Worm (Caenorhabditis elegans) whole organism, mixed stage, embryonic: ENCODE measurements around the gene usip-1.

Source experiments
- M03D4.4 ChIP-seq: sonication (generic microtip); optimal IDR thresholded peaks from 2 replicates; lab custom pipeline; 2017; ENCODE audit warnings: mild to moderate bottlenecking, missing genetic modification characterization, missing compliant biosample characterization
- blmp-1 ChIP-seq: fragments of 150-350 bp; optimal IDR thresholded peaks from 2 replicates; lab custom pipeline; 2014; ENCODE audit warnings: missing biosample characterization, missing genetic modification characterization
- ceh-39 ChIP-seq: fragments of 150-350 bp; optimal IDR thresholded peaks from 2 replicates; lab custom pipeline; 2014; ENCODE audit warnings: missing biosample characterization, missing genetic modification characterization
- ceh-43 ChIP-seq: fragments of 200-800 bp; sonication (Bioruptor generic); optimal IDR thresholded peaks from 2 replicates; lab custom pipeline; 2018; ENCODE audit warnings: mild to moderate bottlenecking, missing genetic modification characterization, moderate library complexity, missing compliant biosample characterization
- ceh-83 ChIP-seq: fragments of 200-800 bp; sonication (Bioruptor generic); optimal IDR thresholded peaks from 2 replicates; lab custom pipeline; 2018; ENCODE audit warnings: mild to moderate bottlenecking, missing genetic modification characterization, missing compliant biosample characterization
- ces-1 ChIP-seq: fragments of 150-350 bp; optimal IDR thresholded peaks from 2 replicates; lab custom pipeline; 2014; ENCODE audit warnings: missing biosample characterization, missing genetic modification reagents, missing genetic modification characterization
- cnd-1 ChIP-seq: fragments of 200-800 bp; sonication (Bioruptor generic); optimal IDR thresholded peaks from 2 replicates; lab custom pipeline; 2018; ENCODE audit warnings: mild to moderate bottlenecking, missing genetic modification characterization, missing compliant biosample characterization
- drap-1 ChIP-seq: fragments of 200-800 bp; sonication (Bioruptor generic); optimal IDR thresholded peaks from 3 replicates; lab custom pipeline; 2018; ENCODE audit warnings: mild to moderate bottlenecking, missing genetic modification characterization, missing compliant biosample characterization
- elt-1 ChIP-seq: sonication (generic microtip); optimal IDR thresholded peaks from 2 replicates; lab custom pipeline; 2017; ENCODE audit warnings: missing genetic modification characterization, mild to moderate bottlenecking, missing compliant biosample characterization, antibody characterized with exemption, moderate library complexity, borderline replicate concordance; ENCODE audit not compliant: insufficient read depth
- elt-3 ChIP-seq: fragments of 150-350 bp; optimal IDR thresholded peaks from 2 replicates; lab custom pipeline; 2014; ENCODE audit warnings: missing biosample characterization, missing genetic modification characterization
- flh-1 ChIP-seq: fragments of 200-800 bp; sonication (Bioruptor generic); optimal IDR thresholded peaks from 2 replicates; lab custom pipeline; 2018; ENCODE audit warnings: mild to moderate bottlenecking, missing genetic modification characterization, moderate library complexity, missing compliant biosample characterization
- ham-2 ChIP-seq: fragments of 200-800 bp; sonication (Bioruptor generic); optimal IDR thresholded peaks from 2 replicates; lab custom pipeline; 2018; ENCODE audit warnings: mild to moderate bottlenecking, missing genetic modification characterization, missing compliant biosample characterization
- hlh-1 ChIP-seq: fragments of 150-350 bp; optimal IDR thresholded peaks from 2 replicates; lab custom pipeline; 2014; ENCODE audit warnings: missing biosample characterization, missing genetic modification reagents, missing genetic modification characterization
- lin-13 ChIP-seq: fragments of 150-350 bp; optimal IDR thresholded peaks from 2 replicates; lab custom pipeline; 2014; ENCODE audit warnings: missing biosample characterization, missing genetic modification characterization
- lin-32 ChIP-seq: fragments of 200-800 bp; sonication (Bioruptor generic); optimal IDR thresholded peaks from 2 replicates; lab custom pipeline; 2018; ENCODE audit warnings: mild to moderate bottlenecking, missing genetic modification characterization, missing compliant biosample characterization
- lsy-2 ChIP-seq: fragments of 150-350 bp; optimal IDR thresholded peaks from 2 replicates; lab custom pipeline; 2014; ENCODE audit warnings: missing biosample characterization, missing genetic modification characterization
- mab-5 ChIP-seq: fragments of 150-350 bp; optimal IDR thresholded peaks from 2 replicates; lab custom pipeline; 2014; ENCODE audit warnings: missing biosample characterization, missing genetic modification characterization
- mep-1 ChIP-seq: fragments of 150-350 bp; optimal IDR thresholded peaks from 2 replicates; lab custom pipeline; 2017; ENCODE audit warnings: missing biosample characterization, missing genetic modification reagents, missing genetic modification characterization, inconsistent platforms
- mls-2 ChIP-seq: sonication (generic microtip); optimal IDR thresholded peaks from 2 replicates; lab custom pipeline; 2016; ENCODE audit warnings: mild to moderate bottlenecking, missing genetic modification characterization, moderate library complexity, missing compliant biosample characterization
- nhr-2 ChIP-seq: fragments of 150-350 bp; optimal IDR thresholded peaks from 2 replicates; lab custom pipeline; 2014; ENCODE audit warnings: missing biosample characterization, missing genetic modification characterization
- nhr-28 ChIP-seq: fragments of 150-350 bp; optimal IDR thresholded peaks from 2 replicates; lab custom pipeline; 2014; ENCODE audit warnings: missing biosample characterization, missing genetic modification characterization
- nhr-76 ChIP-seq: sonication (generic microtip); optimal IDR thresholded peaks from 2 replicates; lab custom pipeline; 2017; ENCODE audit warnings: missing biosample characterization, missing genetic modification characterization
- pha-4 ChIP-seq: fragments of 150-350 bp; optimal IDR thresholded peaks from 2 replicates; lab custom pipeline; 2018; ENCODE audit warnings: missing biosample characterization, missing genetic modification reagents, missing genetic modification characterization
- sem-2 ChIP-seq: fragments of 200-800 bp; sonication (Bioruptor generic); optimal IDR thresholded peaks from 2 replicates; lab custom pipeline; 2018; ENCODE audit warnings: mild to moderate bottlenecking, missing genetic modification characterization, missing compliant biosample characterization
- snpc-4 ChIP-seq: fragments of 150-350 bp; optimal IDR thresholded peaks from 2 replicates; lab custom pipeline; 2014; ENCODE audit warnings: missing biosample characterization, missing genetic modification characterization
- sptf-1 ChIP-seq: sonication (generic microtip); optimal IDR thresholded peaks from 2 replicates; lab custom pipeline; 2017; ENCODE audit warnings: mild to moderate bottlenecking, missing genetic modification characterization, moderate library complexity, missing compliant biosample characterization
- tbx-8 ChIP-seq: fragments of 200-800 bp; sonication (Bioruptor generic); optimal IDR thresholded peaks from 2 replicates; lab custom pipeline; 2018; ENCODE audit warnings: mild to moderate bottlenecking, missing genetic modification characterization, moderate library complexity, missing compliant biosample characterization
- unc-120 ChIP-seq: sonication (generic microtip); optimal IDR thresholded peaks from 2 replicates; lab custom pipeline; 2017; ENCODE audit warnings: missing genetic modification characterization, missing compliant biosample characterization; ENCODE audit not compliant: poor library complexity, severe bottlenecking
- unc-39 ChIP-seq: fragments of 150-350 bp; optimal IDR thresholded peaks from 2 replicates; lab custom pipeline; 2014; ENCODE audit warnings: missing biosample characterization, missing genetic modification characterization
- unc-62 ChIP-seq: fragments of 150-350 bp; optimal IDR thresholded peaks from 2 replicates; lab custom pipeline; 2014; ENCODE audit warnings: missing biosample characterization, missing genetic modification reagents, missing genetic modification characterization
- ztf-11 ChIP-seq: fragments of 150-350 bp; optimal IDR thresholded peaks from 2 replicates; lab custom pipeline; 2014; ENCODE audit warnings: missing biosample characterization, missing genetic modification characterization

Gene usip-1

DNA sequence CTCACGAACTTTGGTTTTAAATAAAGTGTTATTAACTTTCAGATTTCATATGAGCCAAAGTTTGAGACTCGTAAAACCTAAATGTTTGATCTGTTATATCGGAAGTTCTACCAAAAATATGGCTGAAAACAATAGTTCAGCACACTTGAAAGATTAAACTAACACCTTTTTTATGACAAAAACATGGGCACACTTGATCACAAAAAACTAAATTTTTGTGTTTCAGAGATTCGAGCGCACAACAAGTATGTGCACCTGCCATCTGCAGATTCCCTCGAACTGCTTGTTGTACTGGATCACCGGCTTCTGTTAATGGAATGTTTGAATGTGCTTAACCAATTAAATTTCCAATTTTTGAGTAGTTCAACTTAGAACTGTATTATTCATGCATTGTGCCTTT is 30.2 kb downstream of the usip-1 start:
- TF ChIP-seq ceh-43 (GFP tag; lab: Kevin White, UChicago) = no peak
- TF ChIP-seq ztf-11 (tag; lab: Kevin White, UChicago) = no peak
- TF ChIP-seq cnd-1 = no peak
- TF ChIP-seq ham-2 (GFP tag; lab: Kevin White, UChicago) = no peak
- TF ChIP-seq ceh-83 (GFP tag; lab: Kevin White, UChicago) = no peak
- no peak for TF ChIP-seq snpc-4 (tag; lab: Kevin White, UChicago)
- TF ChIP-seq M03D4.4 (tag; lab: Kevin White, UChicago) = no peak
- TF ChIP-seq mab-5 = no peak
- no peak for TF ChIP-seq elt-3 (tag; lab: Kevin White, UChicago)
- no peak for TF ChIP-seq ceh-39 (tag; lab: Kevin White, UChicago)
- TF ChIP-seq tbx-8 (GFP tag; lab: Kevin White, UChicago) = no peak
- TF ChIP-seq unc-39 (tag; lab: Kevin White, UChicago) = no peak
- no peak for TF ChIP-seq flh-1 (GFP tag; lab: Kevin White, UChicago)
- no peak for TF ChIP-seq pha-4 (tag; lab: Kevin White, UChicago)
- TF ChIP-seq sptf-1 = no peak
- no peak for TF ChIP-seq unc-120
- TF ChIP-seq nhr-28 (tag; lab: Kevin White, UChicago) = no peak
- TF ChIP-seq mep-1 (tag; lab: Kevin White, UChicago) = no peak

DNA sequence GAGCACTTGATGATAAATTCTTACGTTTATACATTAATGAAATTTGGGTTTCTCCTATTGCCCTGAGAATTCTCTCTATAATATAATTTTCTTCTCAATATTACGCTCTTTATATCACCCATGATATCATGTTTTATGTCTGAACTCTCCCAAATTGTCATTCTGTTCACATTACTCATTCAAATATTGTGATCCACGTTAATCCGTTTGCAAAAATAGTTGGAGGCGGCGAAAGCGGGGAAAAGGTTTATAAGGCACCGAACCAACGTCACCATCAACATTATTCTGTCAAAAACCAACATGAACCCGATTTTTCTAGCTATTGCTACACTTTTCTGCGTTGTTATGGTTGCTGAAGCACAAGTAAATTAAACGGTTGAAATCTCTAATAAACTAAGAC is 31.1 kb downstream of the usip-1 start, which contains the start of gene C27A7.8:
Gene C27A7.8, plus strand, starts transcription at position 301 of the 400 bp plus-strand sequence.
- no peak for TF ChIP-seq nhr-76 (tag; lab: Kevin White, UChicago)
- TF ChIP-seq ham-2 (GFP tag; lab: Kevin White, UChicago) = no peak
- no peak for TF ChIP-seq sem-2 (GFP tag; lab: Kevin White, UChicago)
- no peak for TF ChIP-seq ceh-83 (GFP tag; lab: Kevin White, UChicago)
- no peak for TF ChIP-seq blmp-1 (tag; lab: Kevin White, UChicago)

DNA sequence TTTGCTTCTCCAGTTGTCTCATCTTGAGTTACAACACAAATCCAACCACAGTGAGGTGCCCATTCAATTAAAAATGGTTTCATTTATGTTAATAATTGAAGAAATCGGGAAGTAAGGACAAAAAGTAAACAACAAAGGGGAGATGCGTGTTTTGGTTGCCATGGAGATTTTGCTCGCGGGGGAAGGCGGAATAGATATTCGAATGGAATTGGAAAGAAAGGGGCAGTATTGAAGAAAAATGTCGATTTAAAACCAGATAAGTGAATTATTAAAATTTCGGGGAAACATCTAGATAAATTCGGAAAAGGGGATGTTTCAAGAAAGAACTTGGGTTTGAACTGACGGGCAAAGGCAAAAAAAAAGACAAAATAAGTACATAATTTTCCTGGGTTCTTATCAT is 33.4 kb downstream of the usip-1 start, which contains the start of gene che-11:
Gene che-11, minus strand, starts transcription at position 101 of the 400 bp plus-strand sequence.
- TF ChIP-seq ztf-11 (tag; lab: Kevin White, UChicago) (no peak), lin-32 (GFP tag; lab: Kevin White, UChicago) (no peak), sem-2 (GFP tag; lab: Kevin White, UChicago) (no peak), blmp-1 (tag; lab: Kevin White, UChicago) (no peak), cnd-1 (no peak), lsy-2 (no peak), hlh-1 (tag; lab: Kevin White, UChicago) (no peak), sptf-1 (no peak), elt-1 (tag; lab: Kevin White, UChicago) (no peak), ceh-83 (GFP tag; lab: Kevin White, UChicago) (no peak)

DNA sequence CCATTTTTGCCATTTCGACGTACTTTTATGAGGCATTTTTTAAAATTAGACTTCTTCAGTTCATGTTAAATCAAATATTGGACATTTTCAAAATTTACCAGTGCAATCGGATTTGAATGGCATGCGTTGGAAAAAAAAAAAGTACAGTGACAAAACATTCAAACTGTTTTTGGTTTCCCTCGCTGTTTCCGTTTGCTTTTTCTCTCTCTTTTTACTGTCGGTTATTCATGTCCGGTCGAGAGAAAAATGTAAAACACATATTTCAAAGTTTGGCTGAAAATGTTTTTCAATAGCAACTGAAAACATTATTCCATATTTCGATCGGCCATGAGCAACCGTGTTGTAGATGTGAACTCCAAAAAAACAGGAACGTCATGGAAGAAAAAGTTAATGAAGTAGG is 43.4 kb downstream of the usip-1 start, which contains the start of gene C27A7.3:
Gene C27A7.3, plus strand, starts transcription at position 301 of the 400 bp plus-strand sequence.
- TF ChIP-seq nhr-28 (tag; lab: Kevin White, UChicago) (no peak), sem-2 (GFP tag; lab: Kevin White, UChicago) (no peak), mab-5 (no peak), lsy-2 (no peak), M03D4.4 (tag; lab: Kevin White, UChicago) (no peak), ztf-11 (tag; lab: Kevin White, UChicago) (no peak), hlh-1 (tag; lab: Kevin White, UChicago) (no peak), elt-3 (tag; lab: Kevin White, UChicago) (no peak), ceh-43 (GFP tag; lab: Kevin White, UChicago) (no peak), pha-4 (tag; lab: Kevin White, UChicago) (no peak), ham-2 (GFP tag; lab: Kevin White, UChicago) (no peak), lin-13 (tag; lab: Kevin White, UChicago) (no peak), ceh-83 (GFP tag; lab: Kevin White, UChicago) (no peak), mls-2 (tag; lab: Kevin White, UChicago) (no peak), unc-120 (no peak), unc-39 (tag; lab: Kevin White, UChicago) (no peak), sptf-1 (no peak)

DNA sequence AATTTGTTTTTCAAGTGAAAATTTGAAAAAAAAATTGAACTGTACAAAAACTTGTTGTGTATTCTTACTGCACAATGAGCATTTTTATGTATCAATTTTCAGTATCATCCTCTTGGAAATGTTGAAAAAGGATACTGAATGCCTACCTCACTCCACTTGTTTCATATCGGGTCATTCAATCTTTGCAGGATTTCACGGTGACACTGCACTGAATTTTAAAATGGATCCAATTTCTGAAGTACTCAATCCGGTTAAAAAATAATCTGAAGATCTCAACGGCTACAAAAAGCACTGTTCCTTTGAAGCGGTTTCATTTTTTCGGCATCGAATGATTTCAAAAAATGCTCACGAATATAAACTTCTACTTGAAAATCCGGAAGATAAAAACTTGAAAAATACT is 46.1 kb downstream of the usip-1 start:
- TF ChIP-seq drap-1 (GFP tag; lab: Kevin White, UChicago) = no peak
- TF ChIP-seq tbx-8 (GFP tag; lab: Kevin White, UChicago) = no peak
- no peak for TF ChIP-seq sem-2 (GFP tag; lab: Kevin White, UChicago)
- TF ChIP-seq unc-62 (GFP tag; lab: Kevin White, UChicago) = no peak
- TF ChIP-seq nhr-28 (tag; lab: Kevin White, UChicago) = no peak
- TF ChIP-seq nhr-2 (tag; lab: Kevin White, UChicago) = no peak
- TF ChIP-seq ces-1 (GFP tag; lab: Kevin White, UChicago) = no peak
- TF ChIP-seq blmp-1 (tag; lab: Kevin White, UChicago) = no peak
- no peak for TF ChIP-seq lin-13 (tag; lab: Kevin White, UChicago)
- TF ChIP-seq ham-2 (GFP tag; lab: Kevin White, UChicago) = no peak
- TF ChIP-seq lsy-2 = no peak
- TF ChIP-seq, all 35 proteins: peak for 0
